Fruit fly (Drosophila melanogaster): Measurements from ENCODE around the gene gwl.

- no peak for TF ChIP-seq tin (GFP tag; optimal IDR thresholded peaks at IDR 0.05)
- no peak for TF ChIP-seq Opbp (GFP tag; IDR thresholded peaks at IDR 0.05; ENCODE audit: partially characterized antibody)
- TF ChIP-seq CG9727 (GFP tag; optimal IDR thresholded peaks at IDR 0.05), result no peak
- TF ChIP-seq ewg (GFP tag; optimal IDR thresholded peaks at IDR 0.05), result no peak
- TF ChIP-seq sna (GFP tag; IDR thresholded peaks at IDR 0.05; ENCODE audit: partially characterized antibody), result no peak
- TF ChIP-seq az2 (GFP tag; optimal IDR thresholded peaks at IDR 0.05), result no peak
- peak; percentile 6 for TF ChIP-seq CG13624 (GFP tag; optimal IDR thresholded peaks at IDR 0.05)
- no peak for TF ChIP-seq CG18619 (GFP tag; optimal IDR thresholded peaks at IDR 0.05)
- no peak for TF ChIP-seq Hr78 (GFP tag; optimal IDR thresholded peaks at IDR 0.05)
These were observed 8.1 kb upstream of the gwl start for dm6 chr3R:18738086-18738485.
